Worm (Caenorhabditis elegans): Measurements from ENCODE around the gene F45D3.3.

F45D3.3 gene

DNA sequence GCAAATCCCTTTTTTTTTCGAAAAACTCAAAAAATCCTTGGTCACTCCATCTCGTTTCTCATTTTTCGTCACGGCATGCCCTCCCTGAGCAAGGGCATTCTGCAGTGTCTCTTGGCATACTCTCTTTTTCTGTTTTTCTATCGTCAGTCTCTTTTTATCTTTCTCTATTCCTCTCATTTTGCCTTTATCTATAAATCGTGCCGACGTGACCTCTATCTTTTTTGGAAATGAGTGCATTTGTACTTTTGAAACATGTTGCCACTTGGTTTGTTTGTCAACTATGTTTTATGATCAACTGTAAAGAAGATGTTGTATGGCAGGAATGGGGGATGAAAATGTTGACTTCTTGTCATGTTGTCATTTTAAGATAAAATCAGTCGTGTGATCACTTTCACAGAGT is 21.3 kb downstream of the F45D3.3 start (continued):
- TF ChIP-seq tag-97 (GFP tag; IDR thresholded peaks at IDR 0.05), result no peak
- no peak for TF ChIP-seq unc-39 (tag; optimal IDR thresholded peaks at IDR 0.05)
- TF ChIP-seq nhr-111 (GFP tag; optimal IDR thresholded peaks at IDR 0.05), result no peak
- TF ChIP-seq duxl-1 (tag; optimal IDR thresholded peaks at IDR 0.05; ENCODE audit: poor library complexity), result no peak
- TF ChIP-seq lsy-2 (tag; optimal IDR thresholded peaks at IDR 0.05), result peak; percentile 18 to 76
- TF ChIP-seq spr-1 (tag; optimal IDR thresholded peaks at IDR 0.05), result no peak
- no peak for TF ChIP-seq lir-3 (tag; optimal IDR thresholded peaks at IDR 0.05)
- no peak for TF ChIP-seq skn-1 (tag; optimal IDR thresholded peaks at IDR 0.05)
- TF ChIP-seq mep-1 (tag; optimal IDR thresholded peaks at IDR 0.05), result peak; percentile 64
- no peak for TF ChIP-seq lin-29 (GFP tag; IDR thresholded peaks at IDR 0.05)
- TF ChIP-seq spr-3 (GFP tag; optimal IDR thresholded peaks at IDR 0.05), result no peak
- TF ChIP-seq lin-15B (tag; optimal IDR thresholded peaks at IDR 0.05), result no peak
- TF ChIP-seq nhr-11 (tag; optimal IDR thresholded peaks at IDR 0.05), result peak; percentile 65
- no peak for TF ChIP-seq zip-2 (tag; optimal IDR thresholded peaks at IDR 0.05)
- TF ChIP-seq set-16 (GFP tag; IDR thresholded peaks at IDR 0.05), result no peak
- no peak for TF ChIP-seq T26A8.4 (GFP tag; IDR thresholded peaks at IDR 0.05)
- TF ChIP-seq ceh-20 (GFP tag; IDR thresholded peaks at IDR 0.05), result no peak
- no peak for TF ChIP-seq Y48G9A.11 (GFP tag; IDR thresholded peaks at IDR 0.05)
- no peak for TF ChIP-seq lin-39 (tag; optimal IDR thresholded peaks at IDR 0.05)
- no peak for TF ChIP-seq snpc-1.2 (GFP tag; IDR thresholded peaks at IDR 0.05)
- TF ChIP-seq F10B5.3 (tag; optimal IDR thresholded peaks at IDR 0.05), result no peak
- TF ChIP-seq T20F7.1 (GFP tag; optimal IDR thresholded peaks at IDR 0.05), result no peak
- no peak for TF ChIP-seq dpl-1 (GFP tag; optimal IDR thresholded peaks at IDR 0.05)
- TF ChIP-seq unc-130 (GFP tag; optimal IDR thresholded peaks at IDR 0.05), result no peak
- peak; percentile 70 for TF ChIP-seq hlh-11 (tag; optimal IDR thresholded peaks at IDR 0.05)
- peak in 1 of 2 experiments; percentile 77 for TF ChIP-seq hif-1 (tag; optimal IDR thresholded peaks at IDR 0.05)
- peak; percentile 74 for TF ChIP-seq nhr-77 (tag; optimal IDR thresholded peaks at IDR 0.05)
- TF ChIP-seq ctbp-1 (GFP tag; IDR thresholded peaks at IDR 0.05), result no peak
- TF ChIP-seq nhr-10 (tag; optimal IDR thresholded peaks at IDR 0.05), result no peak
- peak; percentile 86 for TF ChIP-seq aha-1 (tag)
- TF ChIP-seq snpc-4 (tag; optimal IDR thresholded peaks at IDR 0.05), result no peak
- peak; percentile 71 for TF ChIP-seq nhr-25 (tag; optimal IDR thresholded peaks at IDR 0.05; ENCODE audit: borderline replicate concordance, insufficient read depth)
- TF ChIP-seq ztf-11 (tag; optimal IDR thresholded peaks at IDR 0.05), result no peak
- TF ChIP-seq dmd-9 (GFP tag; IDR thresholded peaks at IDR 0.05), result no peak
- TF ChIP-seq fkh-10 (GFP tag; optimal IDR thresholded peaks at IDR 0.05), result no peak
- peak; percentile 60 for TF ChIP-seq dmd-6 (GFP tag; IDR thresholded peaks at IDR 0.05)
- TF ChIP-seq gei-8 (GFP tag; optimal IDR thresholded peaks at IDR 0.05), result no peak
- TF ChIP-seq ztf-7 (tag; optimal IDR thresholded peaks at IDR 0.05), result no peak
- TF ChIP-seq ZK337.2 (GFP tag; IDR thresholded peaks at IDR 0.05), result no peak
- no peak for TF ChIP-seq php-3 (GFP tag; IDR thresholded peaks at IDR 0.05)
- TF ChIP-seq lin-38 (GFP tag; IDR thresholded peaks at IDR 0.05), result no peak

DNA sequence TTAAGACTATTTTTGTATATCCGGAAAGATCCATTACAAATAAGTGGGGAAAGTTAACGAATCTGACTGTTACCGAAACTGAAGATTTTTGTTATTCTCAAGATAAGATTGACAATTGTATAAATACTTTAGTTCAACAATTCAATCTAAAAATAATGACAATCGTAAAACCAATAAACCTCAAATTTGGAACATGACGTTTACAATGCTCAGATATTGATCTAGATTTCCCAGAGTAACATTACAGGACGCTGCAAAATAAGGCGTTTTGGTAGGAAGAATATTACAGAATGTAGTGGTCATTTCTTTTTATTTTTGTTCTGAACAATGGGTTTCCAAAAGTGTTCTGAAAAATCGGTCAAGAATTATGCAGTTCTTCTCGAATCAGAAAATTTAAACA is 23.4 kb downstream of the F45D3.3 start, which contains the start of gene F45D3.1:
F45D3.1 (plus strand) TSS at position 301 of the 400 bp plus-strand sequence.
- TF ChIP-seq mdl-1 (tag; optimal IDR thresholded peaks at IDR 0.05), result no peak
- no peak for TF ChIP-seq hlh-30 (tag; optimal IDR thresholded peaks at IDR 0.05; ENCODE audit: insufficient read depth)
- no peak for TF ChIP-seq daf-16 (GFP tag; optimal IDR thresholded peaks at IDR 0.05)
- no peak for TF ChIP-seq daf-16 (tag; optimal IDR thresholded peaks at IDR 0.05)
- TF ChIP-seq lir-3 (tag; optimal IDR thresholded peaks at IDR 0.05), result no peak
- no peak for TF ChIP-seq nhr-42 (GFP tag; IDR thresholded peaks at IDR 0.05)
- no peak for TF ChIP-seq Y5F2A.4 (GFP tag; optimal IDR thresholded peaks at IDR 0.05)

Data from whole organism, L4 larva.